Worm (Caenorhabditis elegans) whole organism, L3 larva: ENCODE data around the gene pqn-84.

Experiments used
- R02D3.7 ChIP-seq: fragments of 150-350 bp; optimal IDR thresholded peaks from 2 replicates; lab custom pipeline; 2014; ENCODE audit warnings: missing biosample characterization, missing genetic modification characterization
- ceh-28 ChIP-seq: fragments of 150-350 bp; optimal IDR thresholded peaks from 2 replicates; lab custom pipeline; 2014; ENCODE audit warnings: missing biosample characterization, missing genetic modification reagents, missing genetic modification characterization
- ceh-9 ChIP-seq: sonication (generic microtip); optimal IDR thresholded peaks from 2 replicates; lab custom pipeline; 2018; ENCODE audit warnings: missing biosample characterization, missing genetic modification characterization
- egl-5 ChIP-seq: fragments of 150-350 bp; optimal IDR thresholded peaks from 2 replicates; lab custom pipeline; 2017; ENCODE audit warnings: missing biosample characterization, missing genetic modification reagents, missing genetic modification characterization, inconsistent platforms
- elt-1 ChIP-seq: fragments of 150-350 bp; optimal IDR thresholded peaks from 2 replicates; lab custom pipeline; 2014; ENCODE audit warnings: missing biosample characterization, missing genetic modification characterization
- fos-1 ChIP-seq: fragments of 150-350 bp; optimal IDR thresholded peaks from 2 replicates; lab custom pipeline; 2014; ENCODE audit warnings: missing biosample characterization, missing genetic modification characterization
- lin-15B ChIP-seq: fragments of 150-350 bp; optimal IDR thresholded peaks from 2 replicates; lab custom pipeline; 2014; ENCODE audit warnings: missing biosample characterization, missing genetic modification characterization
- lsy-12 ChIP-seq: sonication (generic microtip); optimal IDR thresholded peaks from 2 replicates; lab custom pipeline; 2016; ENCODE audit warnings: mild to moderate bottlenecking, missing genetic modification characterization, missing compliant biosample characterization
- mdl-1 ChIP-seq: fragments of 150-350 bp; optimal IDR thresholded peaks from 2 replicates; lab custom pipeline; 2014; ENCODE audit warnings: missing biosample characterization, missing genetic modification characterization
- nfya-1 ChIP-seq: sonication (generic microtip); optimal IDR thresholded peaks from 2 replicates; lab custom pipeline; 2017; ENCODE audit warnings: missing genetic modification characterization, mild to moderate bottlenecking, missing compliant biosample characterization, antibody characterized with exemption, moderate library complexity; ENCODE audit not compliant: insufficient read depth
- snpc-4 ChIP-seq: fragments of 150-350 bp; optimal IDR thresholded peaks from 2 replicates; lab custom pipeline; 2014; ENCODE audit warnings: missing biosample characterization, missing genetic modification characterization
- unc-62 ChIP-seq: fragments of 150-350 bp; sonication (generic microtip); optimal IDR thresholded peaks from 4 replicates; lab custom pipeline; 2014; ENCODE audit warnings: missing biosample characterization, missing genetic modification reagents, missing genetic modification characterization
- ztf-4 ChIP-seq: fragments of 150-350 bp; optimal IDR thresholded peaks from 2 replicates; lab custom pipeline; 2014; ENCODE audit warnings: missing biosample characterization, missing genetic modification characterization

The pqn-84 gene

ce11 chrIII:11750817-11751216 is 50.8 kb downstream of the pqn-84 start:
- no peak for TF ChIP-seq fos-1 (tag; lab: Kevin White, UChicago)
- no peak for TF ChIP-seq nfya-1
- no peak for TF ChIP-seq snpc-4 (tag; lab: Kevin White, UChicago)
- TF ChIP-seq elt-1 (tag; lab: Kevin White, UChicago): no peak
- TF ChIP-seq lsy-12 (tag; lab: Kevin White, UChicago): no peak
- TF ChIP-seq egl-5: no peak
- TF ChIP-seq ceh-9 (tag; lab: Kevin White, UChicago): no peak
- no peak for TF ChIP-seq unc-62 (GFP tag; lab: Kevin White, UChicago)
- TF ChIP-seq mdl-1 (tag; lab: Kevin White, UChicago): no peak
- TF ChIP-seq lin-15B (tag; lab: Kevin White, UChicago): no peak
- TF ChIP-seq ztf-4 (tag; lab: Kevin White, UChicago): no peak
- no peak for TF ChIP-seq R02D3.7 (tag; lab: Kevin White, UChicago)
- TF ChIP-seq ceh-28 (tag; lab: Kevin White, UChicago): no peak
